Worm (Caenorhabditis elegans): Measurements from ENCODE around the gene Y75B8A.13.
A peak's percentile ranks its signal among the peaks of the same experiment; 100 is the strongest.

Gene Y75B8A.13

DNA sequence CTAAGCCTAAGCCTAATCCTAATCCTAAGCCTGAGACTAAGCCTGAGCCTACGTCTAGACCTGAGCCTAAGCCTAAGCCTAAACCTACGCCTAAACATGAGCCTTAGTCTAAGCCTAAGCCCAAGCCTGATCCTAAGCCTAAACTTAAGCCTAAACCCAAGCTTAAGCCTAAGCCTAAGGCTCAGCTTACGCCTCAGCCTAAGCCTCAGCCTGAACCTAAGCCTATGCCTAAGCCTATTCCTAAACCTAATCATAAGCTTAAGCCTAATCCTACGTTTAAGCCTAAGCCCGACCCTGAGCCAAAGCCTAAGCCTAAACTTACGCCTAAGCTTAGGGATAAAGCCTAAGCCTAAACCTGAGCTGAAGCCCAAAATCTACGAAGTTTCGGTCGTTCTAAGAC lies 14.7 kb upstream of the Y75B8A.13 start:
- TF ChIP-seq ref-2 (tag; optimal IDR thresholded peaks at IDR 0.05) (no peak), dve-1 (tag; optimal IDR thresholded peaks at IDR 0.05) (peak; percentile 95)

DNA sequence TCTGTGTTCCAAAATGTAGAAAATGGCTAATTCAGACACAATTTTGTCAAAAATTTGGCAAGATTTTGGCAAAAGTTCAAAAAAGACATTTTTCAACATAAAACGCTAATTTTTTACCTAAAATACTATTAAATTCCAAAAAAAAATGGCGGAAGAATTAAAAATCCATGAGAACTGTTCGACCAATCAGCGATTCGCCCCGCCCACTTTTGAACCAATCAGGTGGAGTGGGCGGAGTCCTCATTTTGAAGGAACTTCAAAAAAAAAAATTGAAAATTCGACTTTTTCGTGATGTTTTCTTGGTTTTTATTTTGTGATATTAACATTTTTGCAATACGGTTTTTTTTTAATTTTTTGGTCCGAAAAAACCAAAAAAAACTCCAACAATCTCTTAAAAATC lies 12.4 kb upstream of the Y75B8A.13 start:
- TF ChIP-seq nfya-1 (tag; optimal IDR thresholded peaks at IDR 0.05), result peak; percentile 78
- no peak for TF ChIP-seq sox-4 (tag; optimal IDR thresholded peaks at IDR 0.05)

DNA sequence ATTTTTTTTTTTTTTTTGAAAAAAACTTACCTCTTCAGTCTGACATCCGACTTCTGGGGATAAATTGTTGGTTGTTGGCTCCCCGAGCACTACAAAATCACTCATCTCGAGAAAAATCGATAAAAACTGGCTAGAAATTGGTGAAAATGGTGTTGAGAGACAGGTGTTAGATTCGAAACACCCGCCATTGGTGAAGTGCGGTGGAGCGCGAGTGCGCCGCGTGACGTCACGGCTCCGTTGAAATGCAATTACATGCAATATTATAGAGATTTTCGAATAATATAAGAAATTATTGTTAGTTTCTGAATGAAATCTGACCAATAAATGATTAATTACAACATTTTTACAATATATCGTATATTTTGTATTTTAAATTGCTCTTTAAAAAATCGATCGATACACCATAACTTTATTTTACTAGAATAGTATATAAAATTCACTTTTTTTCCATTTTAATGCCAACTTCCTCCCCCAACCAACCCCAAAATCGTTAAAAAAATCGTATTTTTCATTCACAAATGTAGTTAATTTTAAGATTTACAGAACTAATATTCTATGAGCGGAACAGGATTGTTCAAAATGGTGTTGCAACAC lies 10.7 kb upstream of the Y75B8A.13 start, which contains the start of the genes Y75B8A.18 and Y75B8A.19:
Gene Y75B8A.18, minus strand, starts transcription at position 142 of the 594 bp plus-strand sequence.
Gene Y75B8A.19, plus strand, starts transcription at position 544 of the 594 bp plus-strand sequence.
- TF ChIP-seq ref-2 (tag; optimal IDR thresholded peaks at IDR 0.05) (no peak), elt-2 (tag; optimal IDR thresholded peaks at IDR 0.05) (no peak), ceh-14 (tag; optimal IDR thresholded peaks at IDR 0.05) (no peak), hlh-30 (tag; optimal IDR thresholded peaks at IDR 0.05; ENCODE audit: insufficient read depth) (peak; percentile 31), pag-3 (tag; optimal IDR thresholded peaks at IDR 0.05; ENCODE audit: borderline replicate concordance) (no peak), hlh-6 (tag; optimal IDR thresholded peaks at IDR 0.05) (no peak), ceh-9 (tag; optimal IDR thresholded peaks at IDR 0.05) (no peak), syd-9 (tag; optimal IDR thresholded peaks at IDR 0.05) (no peak), unc-3 (GFP tag; conservative IDR thresholded peaks at IDR 0.05) (no peak), unc-3 (tag; optimal IDR thresholded peaks at IDR 0.05) (no peak), C08G9.2 (tag; optimal IDR thresholded peaks at IDR 0.05) (no peak), tbx-2 (tag; optimal IDR thresholded peaks at IDR 0.05) (peak; percentile 7), ets-4 (tag; optimal IDR thresholded peaks at IDR 0.05) (no peak), hlh-8 (tag; optimal IDR thresholded peaks at IDR 0.05) (no peak), sox-4 (tag; optimal IDR thresholded peaks at IDR 0.05) (no peak), dmd-4 (tag; optimal IDR thresholded peaks at IDR 0.05; ENCODE audit: borderline replicate concordance) (no peak), nfya-1 (tag; optimal IDR thresholded peaks at IDR 0.05) (peak; percentile 42), zip-5 (tag; optimal IDR thresholded peaks at IDR 0.05) (no peak), pros-1 (tag; optimal IDR thresholded peaks at IDR 0.05) (no peak), T23F11.4 (GFP tag; optimal IDR thresholded peaks at IDR 0.05) (no peak), C38D4.7 (GFP tag; optimal IDR thresholded peaks at IDR 0.05) (no peak), K09A11.1 (tag; optimal IDR thresholded peaks at IDR 0.05; ENCODE audit: insufficient read depth) (no peak), ceh-6 (GFP tag; optimal IDR thresholded peaks at IDR 0.05) (no peak), unc-55 (GFP tag; optimal IDR thresholded peaks at IDR 0.05) (no peak), ceh-48 (tag; optimal IDR thresholded peaks at IDR 0.05) (no peak), elt-4 (tag; optimal IDR thresholded peaks at IDR 0.05) (no peak), ttx-3 (tag; optimal IDR thresholded peaks at IDR 0.05) (no peak), ceh-24 (tag; optimal IDR thresholded peaks at IDR 0.05) (no peak), ztf-16 (tag; optimal IDR thresholded peaks at IDR 0.05) (no peak), unc-42 (tag; optimal IDR thresholded peaks at IDR 0.05) (peak; percentile 88)

DNA sequence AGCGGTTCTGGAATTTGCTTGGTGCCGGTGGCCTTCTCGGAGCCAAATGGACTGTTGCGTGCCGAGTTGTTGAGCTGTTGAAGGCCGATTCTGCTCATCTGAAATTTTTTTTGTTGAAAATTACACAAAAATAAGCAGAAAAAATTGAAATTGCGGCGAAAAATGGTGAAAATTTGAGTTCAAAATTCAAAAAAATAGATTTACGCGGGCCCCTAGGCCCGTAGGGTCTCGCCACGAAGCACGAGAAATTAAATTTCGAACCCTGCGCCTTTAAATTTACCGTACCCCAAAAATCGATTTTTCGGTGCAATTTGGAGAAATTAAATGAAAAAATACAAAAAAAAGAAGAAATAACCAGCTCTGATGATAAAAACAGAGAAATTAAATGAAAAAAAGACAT lies 9.7 kb upstream of the Y75B8A.13 start, which contains the start of gene gmn-1:
Gene gmn-1, minus strand, starts transcription at position 98 of the 400 bp plus-strand sequence.
- TF ChIP-seq ceh-6 (GFP tag; optimal IDR thresholded peaks at IDR 0.05) (no peak), unc-55 (GFP tag; optimal IDR thresholded peaks at IDR 0.05) (no peak), sdc-2 (tag; optimal IDR thresholded peaks at IDR 0.05) (no peak), ceh-18 (tag; optimal IDR thresholded peaks at IDR 0.05) (no peak), unc-42 (tag; optimal IDR thresholded peaks at IDR 0.05) (no peak), dmd-4 (tag; optimal IDR thresholded peaks at IDR 0.05; ENCODE audit: borderline replicate concordance) (no peak), fkh-6 (tag; optimal IDR thresholded peaks at IDR 0.05) (no peak), gmeb-2 (tag; optimal IDR thresholded peaks at IDR 0.05) (no peak)
